Worm (Caenorhabditis elegans): ENCODE measurements around the gene M05D6.1.

- TF ChIP-seq dao-5 (tag; optimal IDR thresholded peaks at IDR 0.05) (no peak), him-1 (tag; optimal IDR thresholded peaks at IDR 0.05) (no peak), W03F9.2 (tag; optimal IDR thresholded peaks at IDR 0.05) (peak; percentile 13)
Measured at ce11 chrII:8481033-8481708, 6.0 kb upstream of the M05D6.1 start.
